Fruit fly (Drosophila melanogaster) whole organism, adult: ENCODE data around the gene CG32633.

Experiments used
- CG11617 ChIP-seq: fragments of 200-800 bp; sonication (Bioruptor generic); optimal IDR thresholded peaks from 2 replicates; lab custom pipeline; 2017; ENCODE audit warnings: mild to moderate bottlenecking, missing biosample characterization, missing genetic modification reagents, missing genetic modification characterization
- CG12768 ChIP-seq: fragments of 200-800 bp; sonication (Bioruptor generic); optimal IDR thresholded peaks from 2 replicates; lab custom pipeline; 2017; ENCODE audit warnings: missing biosample characterization, missing genetic modification characterization, mild to moderate bottlenecking, moderate library complexity, missing genetic modification reagents
- CG14711 ChIP-seq: fragments of 200-800 bp; sonication (Bioruptor generic); optimal IDR thresholded peaks from 2 replicates; lab custom pipeline; 2018; ENCODE audit warnings: missing biosample characterization, mild to moderate bottlenecking, missing genetic modification characterization, moderate library complexity
- CG1620 ChIP-seq: fragments of 200-800 bp; sonication (Bioruptor generic); optimal IDR thresholded peaks from 2 replicates; lab custom pipeline; 2016; ENCODE audit warnings: missing biosample characterization, missing genetic modification characterization
- CG33017 ChIP-seq: fragments of 200-800 bp; sonication (Bioruptor generic); optimal IDR thresholded peaks from 2 replicates; lab custom pipeline; 2018; ENCODE audit warnings: missing biosample characterization, mild to moderate bottlenecking, missing genetic modification characterization, moderate library complexity
- CG5204 ChIP-seq: fragments of 200-800 bp; sonication (Bioruptor generic); optimal IDR thresholded peaks from 2 replicates; lab custom pipeline; 2016; ENCODE audit warnings: missing biosample characterization, missing genetic modification characterization
- CG7045 ChIP-seq: fragments of 200-800 bp; sonication (Bioruptor generic); optimal IDR thresholded peaks from 2 replicates; lab custom pipeline; 2017; ENCODE audit warnings: missing biosample characterization, mild to moderate bottlenecking, missing genetic modification characterization
- CG7101 ChIP-seq: fragments of 200-800 bp; sonication (Bioruptor generic); optimal IDR thresholded peaks from 2 replicates; lab custom pipeline; 2018; ENCODE audit warnings: missing biosample characterization, mild to moderate bottlenecking, missing genetic modification characterization, moderate library complexity
- Clk ChIP-seq: fragments of 200-800 bp; sonication (Bioruptor generic); optimal IDR thresholded peaks from 2 replicates; lab custom pipeline; 2017; ENCODE audit warnings: missing biosample characterization, missing genetic modification characterization
- Crg-1 ChIP-seq: fragments of 200-800 bp; sonication (Bioruptor generic); optimal IDR thresholded peaks from 2 replicates; lab custom pipeline; 2016; ENCODE audit warnings: missing biosample characterization, missing genetic modification characterization
- Hr96 ChIP-seq: fragments of 200-800 bp; sonication (Bioruptor generic); optimal IDR thresholded peaks from 2 replicates; lab custom pipeline; 2016; ENCODE audit warnings: missing biosample characterization, missing genetic modification characterization
- Mnt ChIP-seq: fragments of 200-800 bp; sonication (Bioruptor generic); optimal IDR thresholded peaks from 2 replicates; lab custom pipeline; 2016; ENCODE audit warnings: missing biosample characterization, mild to moderate bottlenecking, missing genetic modification characterization
- bab1 ChIP-seq: fragments of 200-800 bp; sonication (Bioruptor generic); optimal IDR thresholded peaks from 3 replicates; lab custom pipeline; 2019; ENCODE audit warnings: missing biosample characterization, mild to moderate bottlenecking, missing genetic modification characterization, moderate library complexity
- cic ChIP-seq: fragments of 200-800 bp; sonication (Bioruptor generic); optimal IDR thresholded peaks from 2 replicates; lab custom pipeline; 2017; ENCODE audit warnings: missing biosample characterization, mild to moderate bottlenecking, missing genetic modification characterization, moderate library complexity
- cnc ChIP-seq, 2 experiments: fragments of >200 bp; optimal IDR thresholded peaks; 2 replicates each; lab custom pipeline; 2017
- kay ChIP-seq: fragments of 200-800 bp; sonication (Bioruptor generic); peaks from one replicate; lab custom pipeline; 2016; ENCODE audit warnings: missing biosample characterization, missing genetic modification characterization, borderline replicate concordance
- ovo ChIP-seq: fragments of 200-800 bp; sonication (Bioruptor generic); optimal IDR thresholded peaks from 2 replicates; lab custom pipeline; 2016; ENCODE audit warnings: missing biosample characterization, missing genetic modification characterization
- pad ChIP-seq: fragments of 200-800 bp; sonication (Bioruptor generic); optimal IDR thresholded peaks from 3 replicates; lab custom pipeline; 2017; ENCODE audit warnings: missing biosample characterization, missing genetic modification characterization, mild to moderate bottlenecking, moderate library complexity, missing genetic modification reagents
- tj ChIP-seq: fragments of 200-800 bp; sonication (Bioruptor generic); optimal IDR thresholded peaks from 3 replicates; lab custom pipeline; 2017; ENCODE audit warnings: missing biosample characterization, mild to moderate bottlenecking, missing genetic modification characterization, moderate library complexity
- toe ChIP-seq: fragments of 200-800 bp; sonication (Bioruptor generic); optimal IDR thresholded peaks from 2 replicates; lab custom pipeline; 2016; ENCODE audit warnings: missing biosample characterization, missing genetic modification characterization

Gene CG32633

dm6 chrX:13565490-13566156 lies 4.2 kb downstream of the CG32633 start:
- TF ChIP-seq CG5204 (GFP tag; lab: Kevin White, UChicago) = no peak
- no peak for TF ChIP-seq CG14711 (tag; lab: Kevin White, UChicago)
- TF ChIP-seq kay = no peak
- peak; percentile 45 for TF ChIP-seq tj (GFP tag; lab: Kevin White, UChicago)
- no peak for TF ChIP-seq Mnt
- TF ChIP-seq cic (GFP tag; lab: Kevin White, UChicago) = no peak
- TF ChIP-seq CG7101 = peak; percentile 11
- TF ChIP-seq CG11617 (GFP tag; lab: Kevin White, UChicago) = no peak
- peak; percentile 39 for TF ChIP-seq bab1
- TF ChIP-seq toe (GFP tag; lab: Kevin White, UChicago) = peak; percentile 5
- TF ChIP-seq Clk (GFP tag; lab: Kevin White, UChicago) = no peak
- no peak for TF ChIP-seq CG12768 (GFP tag; lab: Kevin White, UChicago)

- no peak for TF ChIP-seq CG7045 (GFP tag; lab: Kevin White, UChicago)
- peak; percentile 47 for TF ChIP-seq CG7101
- TF ChIP-seq CG5204 (GFP tag; lab: Kevin White, UChicago) = peak; percentile 11
- no peak for TF ChIP-seq Hr96 (GFP tag; lab: Kevin White, UChicago)
- no peak for TF ChIP-seq ovo (GFP tag; lab: Kevin White, UChicago)
- peak; percentile 67 for TF ChIP-seq CG14711 (tag; lab: Kevin White, UChicago)
- TF ChIP-seq Clk (GFP tag; lab: Kevin White, UChicago) = no peak
- peak; percentile 12 for TF ChIP-seq Mnt
- TF ChIP-seq kay = no peak
- TF ChIP-seq CG1620 (GFP tag; lab: Kevin White, UChicago) = peak; percentile 45
- no peak for TF ChIP-seq Crg-1 (GFP tag; lab: Kevin White, UChicago)
- TF ChIP-seq CG33017 (tag; lab: Kevin White, UChicago) = peak; percentile 0
- TF ChIP-seq tj (GFP tag; lab: Kevin White, UChicago) = no peak
- no peak for TF ChIP-seq CG11617 (GFP tag; lab: Kevin White, UChicago)
- peak; percentile 86 for TF ChIP-seq bab1
- TF ChIP-seq cnc (optimal IDR thresholded peaks at IDR 0.05; lab: Kevin White, UChicago) = no peak
- TF ChIP-seq cic (GFP tag; lab: Kevin White, UChicago) = no peak
- peak; percentile 31 for TF ChIP-seq pad (GFP tag; lab: Kevin White, UChicago)
These were observed 6.7 kb downstream of the CG32633 start for dm6 chrX:13568127-13568526.

dm6 chrX:13568841-13569240 lies 7.4 kb downstream of the CG32633 start:
- peak; percentile 96 for TF ChIP-seq tj (GFP tag; lab: Kevin White, UChicago)
- no peak for TF ChIP-seq CG7045 (GFP tag; lab: Kevin White, UChicago)

dm6 chrX:13570255-13570654 lies 8.8 kb downstream of the CG32633 start:
- TF ChIP-seq pad (GFP tag; lab: Kevin White, UChicago) = no peak
- no peak for TF ChIP-seq ovo (GFP tag; lab: Kevin White, UChicago)
- no peak for TF ChIP-seq Clk (GFP tag; lab: Kevin White, UChicago)
- peak; percentile 22 for TF ChIP-seq kay
- no peak for TF ChIP-seq Crg-1 (GFP tag; lab: Kevin White, UChicago)
- peak; percentile 15 for TF ChIP-seq CG1620 (GFP tag; lab: Kevin White, UChicago)
- TF ChIP-seq CG11617 (GFP tag; lab: Kevin White, UChicago) = no peak

dm6 chrX:13572382-13572781 lies 10.9 kb downstream of the CG32633 start:
- peak; percentile 15 for TF ChIP-seq bab1
- no peak for TF ChIP-seq CG1620 (GFP tag; lab: Kevin White, UChicago)
- peak; percentile 3 for TF ChIP-seq tj (GFP tag; lab: Kevin White, UChicago)
- TF ChIP-seq CG7101 = peak; percentile 11
- TF ChIP-seq Clk (GFP tag; lab: Kevin White, UChicago) = no peak
- TF ChIP-seq kay = no peak

- no peak for TF ChIP-seq bab1
- no peak for TF ChIP-seq toe (GFP tag; lab: Kevin White, UChicago)
- no peak for TF ChIP-seq pad (GFP tag; lab: Kevin White, UChicago)
- no peak for TF ChIP-seq cnc (optimal IDR thresholded peaks at IDR 0.05; lab: Kevin White, UChicago)
- TF ChIP-seq CG7101 = no peak
- no peak for TF ChIP-seq CG5204 (GFP tag; lab: Kevin White, UChicago)
- TF ChIP-seq ovo (GFP tag; lab: Kevin White, UChicago) = no peak
- TF ChIP-seq CG33017 (tag; lab: Kevin White, UChicago) = no peak
- no peak for TF ChIP-seq CG12768 (GFP tag; lab: Kevin White, UChicago)
These were observed 17.9 kb downstream of the CG32633 start for dm6 chrX:13579322-13579721.

- TF ChIP-seq Hr96 (GFP tag; lab: Kevin White, UChicago) (no peak), cic (GFP tag; lab: Kevin White, UChicago) (no peak), kay (no peak), CG5204 (GFP tag; lab: Kevin White, UChicago) (no peak), toe (GFP tag; lab: Kevin White, UChicago) (no peak), bab1 (no peak), CG11617 (GFP tag; lab: Kevin White, UChicago) (no peak), cnc (optimal IDR thresholded peaks at IDR 0.05; lab: Kevin White, UChicago) (no peak), CG33017 (tag; lab: Kevin White, UChicago) (no peak), CG1620 (GFP tag; lab: Kevin White, UChicago) (no peak), CG7045 (GFP tag; lab: Kevin White, UChicago) (no peak), pad (GFP tag; lab: Kevin White, UChicago) (no peak)
These were observed 25.4 kb downstream of the CG32633 start for dm6 chrX:13586888-13587287.
